Worm (Caenorhabditis elegans) whole organism, young adult: ENCODE data around the gene ten-1.

Experiments
- dpl-1 ChIP-seq: fragments of 150-350 bp; optimal IDR thresholded peaks from 2 replicates; lab custom pipeline; 2014; ENCODE audit warnings: missing biosample characterization, missing genetic modification reagents, missing genetic modification characterization
- rec-8 ChIP-seq, 2 experiments: sonication (generic microtip); optimal IDR thresholded peaks; 2 replicates each; lab custom pipeline; 2016; ENCODE audit warnings: mild to moderate bottlenecking in 2 of 2, missing genetic modification characterization in 2 of 2, missing genetic modification reagents in 2 of 2, missing genotype in 2 of 2, missing biosample characterization in 1 of 2, missing compliant biosample characterization in 1 of 2, moderate library complexity in 1 of 2
- snpc-1.1 ChIP-seq: sonication (generic microtip); optimal IDR thresholded peaks from 2 replicates; lab custom pipeline; 2017; ENCODE audit warnings: missing genetic modification characterization, mild to moderate bottlenecking, missing compliant biosample characterization, antibody characterized with exemption, moderate library complexity, missing genotype, missing genetic modification reagents; ENCODE audit not compliant: insufficient read depth

ce11 chrIII:6885889-6886288 lies 65.2 kb downstream of the ten-1 start:
- TF ChIP-seq rec-8 (tag; optimal IDR thresholded peaks at IDR 0.05; lab: Kevin White, UChicago) = no peak
- TF ChIP-seq dpl-1 = no peak
- no peak for TF ChIP-seq snpc-1.1
